Fruit fly (Drosophila melanogaster) whole organism, embryonic: ENCODE measurements around the gene CG8675.

Experiments used
- Abd-B ChIP-seq: fragments of 200-800 bp; sonication (Bioruptor generic); optimal IDR thresholded peaks from 2 replicates; lab custom pipeline; 2018; ENCODE audit warnings: missing biosample characterization, mild to moderate bottlenecking, missing genetic modification characterization, moderate library complexity
- CG11695 ChIP-seq: fragments of 200-800 bp; sonication (Bioruptor generic); IDR thresholded peaks from 3 replicates; pipeline ENCODE4 v1.3.6; 2022; ENCODE audit warnings: missing biosample characterization, missing genetic modification characterization
- CG12744 ChIP-seq: fragments of 200-800 bp; sonication (Bioruptor generic); optimal IDR thresholded peaks from 2 replicates; lab custom pipeline; 2016; ENCODE audit warnings: missing biosample characterization, missing genetic modification characterization
- CG13424 ChIP-seq: fragments of 200-800 bp; sonication (Bioruptor generic); optimal IDR thresholded peaks from 2 replicates; lab custom pipeline; 2019; ENCODE audit warnings: missing biosample characterization, mild to moderate bottlenecking, missing genetic modification characterization, moderate library complexity
- CG14441 ChIP-seq: fragments of 200-800 bp; sonication (Bioruptor generic); IDR thresholded peaks from 2 replicates; pipeline ENCODE4 v1.3.6; 2022; ENCODE audit warnings: missing biosample characterization, missing genetic modification characterization
- CG14667 ChIP-seq: fragments of 200-800 bp; sonication (Bioruptor generic); IDR thresholded peaks from 2 replicates; pipeline ENCODE4 v1.3.6; 2022; ENCODE audit warnings: missing biosample characterization, missing genetic modification characterization
- CG17612 ChIP-seq: fragments of 200-800 bp; sonication (Bioruptor generic); IDR thresholded peaks from 2 replicates; pipeline ENCODE4 v1.3.6; 2022; ENCODE audit warnings: missing biosample characterization, missing genetic modification characterization
- CG1832 ChIP-seq: fragments of 200-800 bp; sonication (Bioruptor generic); optimal IDR thresholded peaks from 2 replicates; lab custom pipeline; 2017; ENCODE audit warnings: missing biosample characterization, mild to moderate bottlenecking, missing genetic modification characterization, inconsistent platforms
- CG3065 ChIP-seq: fragments of 200-800 bp; sonication (Bioruptor generic); optimal IDR thresholded peaks from 2 replicates; lab custom pipeline; 2016; ENCODE audit warnings: missing biosample characterization, missing genetic modification characterization
- CG4328 ChIP-seq: fragments of 200-800 bp; sonication (Bioruptor generic); optimal IDR thresholded peaks from 3 replicates; lab custom pipeline; 2017; ENCODE audit warnings: missing biosample characterization, missing genetic modification reagents, missing genetic modification characterization
- CG6272 ChIP-seq: fragments of 200-800 bp; sonication (Bioruptor generic); IDR thresholded peaks from 2 replicates; pipeline ENCODE4 v1.3.6; 2022; ENCODE audit warnings: missing biosample characterization, missing genetic modification characterization
- CG7839 ChIP-seq: fragments of 200-800 bp; sonication (Bioruptor generic); optimal IDR thresholded peaks from 3 replicates; lab custom pipeline; 2018; ENCODE audit warnings: missing biosample characterization, mild to moderate bottlenecking, missing genetic modification characterization, moderate library complexity
- CG8359 ChIP-seq: fragments of 200-800 bp; sonication (Bioruptor generic); optimal IDR thresholded peaks from 2 replicates; lab custom pipeline; 2017; ENCODE audit warnings: missing biosample characterization, mild to moderate bottlenecking, missing genetic modification characterization, borderline replicate concordance
- CG8765 ChIP-seq: fragments of 200-800 bp; sonication (Bioruptor generic); IDR thresholded peaks from 2 replicates; pipeline ENCODE4 v1.3.6; 2022; ENCODE audit warnings: missing biosample characterization, missing genetic modification characterization
- CG9437 ChIP-seq: fragments of 200-800 bp; sonication (Bioruptor generic); optimal IDR thresholded peaks from 2 replicates; lab custom pipeline; 2018; ENCODE audit warnings: missing biosample characterization, mild to moderate bottlenecking, missing genetic modification characterization
- D19B ChIP-seq: fragments of 200-800 bp; sonication (Bioruptor generic); optimal IDR thresholded peaks from 2 replicates; lab custom pipeline; 2017; ENCODE audit warnings: missing biosample characterization, mild to moderate bottlenecking, missing genetic modification characterization
- Dip3 ChIP-seq: fragments of 200-800 bp; sonication (Bioruptor generic); optimal IDR thresholded peaks from 3 replicates; lab custom pipeline; 2016; ENCODE audit warnings: missing biosample characterization, missing genetic modification characterization
- Doc3 ChIP-seq: fragments of 200-800 bp; sonication (Bioruptor generic); IDR thresholded peaks from 3 replicates; pipeline ENCODE4 v1.3.6; 2022; ENCODE audit warnings: missing biosample characterization, missing genetic modification characterization; ENCODE audit not compliant: partially characterized antibody
- E2f1 ChIP-seq: fragments of 200-800 bp; sonication (Bioruptor generic); IDR thresholded peaks from 2 replicates; pipeline ENCODE4 v1.3.6; 2022; ENCODE audit warnings: missing biosample characterization, missing genetic modification characterization
- Fer2 ChIP-seq: fragments of 200-800 bp; sonication (Bioruptor generic); optimal IDR thresholded peaks from 2 replicates; lab custom pipeline; 2018; ENCODE audit warnings: missing biosample characterization, mild to moderate bottlenecking, missing genetic modification characterization, moderate library complexity
- GATAe ChIP-seq: fragments of 200-800 bp; sonication (Bioruptor generic); conservative IDR thresholded peaks from 2 replicates; pipeline ENCODE4 v1.3.6; 2022; ENCODE audit warnings: missing biosample characterization, missing genetic modification characterization
- HLHmδ ChIP-seq: fragments of 200-800 bp; sonication (Bioruptor generic); optimal IDR thresholded peaks from 2 replicates; lab custom pipeline; 2018; ENCODE audit warnings: missing biosample characterization, mild to moderate bottlenecking, missing genetic modification characterization, moderate library complexity
- Hsf ChIP-seq: fragments of 200-800 bp; sonication (Bioruptor generic); optimal IDR thresholded peaks from 3 replicates; lab custom pipeline; 2016; ENCODE audit warnings: missing biosample characterization, missing genetic modification characterization
- PHDP ChIP-seq: fragments of 200-800 bp; sonication (Bioruptor generic); optimal IDR thresholded peaks from 3 replicates; lab custom pipeline; 2018; ENCODE audit warnings: missing biosample characterization, mild to moderate bottlenecking, missing genetic modification characterization, moderate library complexity
- Side ChIP-seq: fragments of 200-800 bp; sonication (Bioruptor generic); optimal IDR thresholded peaks from 2 replicates; lab custom pipeline; 2016; ENCODE audit warnings: missing biosample characterization, missing genetic modification characterization
- Sry-β ChIP-seq: fragments of 200-800 bp; sonication (Bioruptor generic); optimal IDR thresholded peaks from 2 replicates; lab custom pipeline; 2018; ENCODE audit warnings: missing biosample characterization, mild to moderate bottlenecking, missing genetic modification characterization, moderate library complexity
- Stat92E ChIP-seq, 3 experiments: fragments of >200 bp in 2 of 3; fragments of 200-800 bp in 1 of 3; sonication (Bioruptor generic) in 1 of 3; optimal IDR thresholded peaks; 2 replicates each; lab custom pipeline; 2017 to 2019; ENCODE audit warnings: missing biosample characterization in 3 of 3, missing genetic modification characterization in 3 of 3, mild to moderate bottlenecking in 1 of 3, moderate library complexity in 1 of 3
- Tbp ChIP-seq: fragments of >200 bp; optimal IDR thresholded peaks from 2 replicates; lab custom pipeline; 2018; ENCODE audit warnings: missing biosample characterization, missing genetic modification characterization
- Vsx1 ChIP-seq: fragments of 200-800 bp; sonication (Bioruptor generic); optimal IDR thresholded peaks from 2 replicates; lab custom pipeline; 2017; ENCODE audit warnings: missing biosample characterization, mild to moderate bottlenecking, missing genetic modification characterization, missing genetic modification reagents
- ara ChIP-seq: fragments of 200-800 bp; sonication (Bioruptor generic); IDR thresholded peaks from 2 replicates; pipeline ENCODE4 v1.3.6; 2022; ENCODE audit warnings: missing biosample characterization, missing genetic modification characterization
- ase ChIP-seq: fragments of 200-800 bp; sonication (Bioruptor generic); IDR thresholded peaks from 3 replicates; pipeline ENCODE4 v1.3.6; 2022; ENCODE audit warnings: missing biosample characterization, missing genetic modification characterization
- az2 ChIP-seq: fragments of 200-800 bp; sonication (Bioruptor generic); optimal IDR thresholded peaks from 3 replicates; lab custom pipeline; 2016; ENCODE audit warnings: missing biosample characterization, missing genetic modification characterization
- bigmax ChIP-seq: fragments of 200-800 bp; sonication (Bioruptor generic); optimal IDR thresholded peaks from 2 replicates; lab custom pipeline; 2018; ENCODE audit warnings: missing biosample characterization, mild to moderate bottlenecking, missing genetic modification characterization
- dan ChIP-seq: fragments of 200-800 bp; sonication (Bioruptor generic); IDR thresholded peaks from 2 replicates; pipeline ENCODE4 v1.3.6; 2022; ENCODE audit warnings: missing biosample characterization, missing genetic modification characterization
- emc ChIP-seq: fragments of 200-800 bp; sonication (Bioruptor generic); optimal IDR thresholded peaks from 2 replicates; lab custom pipeline; 2016; ENCODE audit warnings: missing biosample characterization, missing genetic modification characterization
- ewg ChIP-seq: fragments of 200-800 bp; sonication (Bioruptor generic); optimal IDR thresholded peaks from 3 replicates; lab custom pipeline; 2017; ENCODE audit warnings: mild to moderate bottlenecking, missing biosample characterization, missing genetic modification reagents, missing genetic modification characterization
- eyg ChIP-seq: fragments of 200-800 bp; sonication (Bioruptor generic); optimal IDR thresholded peaks from 3 replicates; lab custom pipeline; 2016; ENCODE audit warnings: missing biosample characterization, missing genetic modification characterization
- gce ChIP-seq: fragments of 200-800 bp; sonication (Bioruptor generic); IDR thresholded peaks from 3 replicates; pipeline ENCODE4 v1.3.6; 2022; ENCODE audit warnings: missing biosample characterization, missing genetic modification characterization
- grau ChIP-seq: fragments of 200-800 bp; optimal IDR thresholded peaks from 3 replicates; lab custom pipeline; 2019; ENCODE audit warnings: missing biosample characterization, mild to moderate bottlenecking, missing genetic modification characterization, moderate library complexity
- her ChIP-seq: fragments of 200-800 bp; sonication (Bioruptor generic); optimal IDR thresholded peaks from 2 replicates; lab custom pipeline; 2016; ENCODE audit warnings: missing biosample characterization, missing genetic modification characterization
- hth ChIP-seq: fragments of >200 bp; optimal IDR thresholded peaks from 2 replicates; lab custom pipeline; 2017; ENCODE audit warnings: inconsistent platforms
- lab ChIP-seq: fragments of 200-800 bp; sonication (Bioruptor generic); optimal IDR thresholded peaks from 3 replicates; lab custom pipeline; 2017; ENCODE audit warnings: missing biosample characterization, missing genetic modification characterization, mild to moderate bottlenecking, moderate library complexity, missing genetic modification reagents
- odd ChIP-seq: fragments of 200-800 bp; sonication (Bioruptor generic); optimal IDR thresholded peaks from 2 replicates; lab custom pipeline; 2017; ENCODE audit warnings: missing biosample characterization, mild to moderate bottlenecking, missing genetic modification characterization
- prd ChIP-seq, 3 experiments: fragments of >200 bp in 2 of 3; fragments of 200-800 bp in 1 of 3; sonication (Bioruptor generic) in 1 of 3; optimal IDR thresholded peaks in 2 of 3; IDR thresholded peaks in 1 of 3; 2 replicates in 2 of 3; 3 replicates in 1 of 3; pipeline versions ENCODE4 v1.3.6 to Lab custom; 2017 to 2022; ENCODE audit warnings: missing biosample characterization in 1 of 3, missing genetic modification characterization in 1 of 3
- ranshi ChIP-seq: fragments of 200-800 bp; sonication (Bioruptor generic); IDR thresholded peaks from 2 replicates; pipeline ENCODE4 v1.3.6; 2022; ENCODE audit warnings: missing biosample characterization, missing genetic modification characterization
- sisA ChIP-seq: fragments of 200-800 bp; sonication (Bioruptor generic); IDR thresholded peaks from 2 replicates; pipeline ENCODE4 v1.3.6; 2022; ENCODE audit warnings: missing biosample characterization, missing genetic modification characterization
- tap ChIP-seq: fragments of 200-800 bp; optimal IDR thresholded peaks from 3 replicates; lab custom pipeline; 2019; ENCODE audit warnings: missing biosample characterization, mild to moderate bottlenecking, missing genetic modification characterization, moderate library complexity
- tio ChIP-seq: fragments of 200-800 bp; sonication (Bioruptor generic); optimal IDR thresholded peaks from 2 replicates; lab custom pipeline; 2017; ENCODE audit warnings: missing biosample characterization, missing genetic modification characterization, inconsistent platforms
- twi ChIP-seq: fragments of 200-800 bp; optimal IDR thresholded peaks from 2 replicates; lab custom pipeline; 2019; ENCODE audit warnings: missing biosample characterization, mild to moderate bottlenecking, missing genetic modification characterization, moderate library complexity
- yki ChIP-seq: fragments of >200 bp; optimal IDR thresholded peaks from 3 replicates; lab custom pipeline; 2018

Gene CG8675

dm6 chrX:17297070-17297689 is 47.9 kb upstream of the CG8675 start (continued):
- TF ChIP-seq CG3065: no peak
- TF ChIP-seq dan (GFP tag; lab: Robert Waterston, UW): no peak
- TF ChIP-seq Abd-B: peak; percentile 10
- TF ChIP-seq her (GFP tag; lab: Kevin White, UChicago): no peak
- no peak for TF ChIP-seq bigmax
- peak; percentile 28 for TF ChIP-seq az2 (GFP tag; lab: Kevin White, UChicago)
- TF ChIP-seq tap (tag; lab: Kevin White, UChicago): no peak
- TF ChIP-seq grau: peak; percentile 16
- no peak for TF ChIP-seq HLHmδ (GFP tag; lab: Kevin White, UChicago)
- TF ChIP-seq Side (GFP tag; lab: Kevin White, UChicago): no peak
- no peak for TF ChIP-seq CG1832
- TF ChIP-seq hth: no peak
- peak; percentile 38 for TF ChIP-seq PHDP (tag; lab: Kevin White, UChicago)
- TF ChIP-seq yki: no peak
- peak; percentile 44; the same call in 1 of the 2 replicates for TF ChIP-seq sisA (GFP tag; lab: Robert Waterston, UW)
- no peak for TF ChIP-seq GATAe (GFP tag; lab: Robert Waterston, UW)
- no peak for TF ChIP-seq Fer2 (tag; lab: Kevin White, UChicago)
- no peak for TF ChIP-seq CG8765
- no peak for TF ChIP-seq Doc3
- TF ChIP-seq CG8359 (GFP tag; lab: Kevin White, UChicago): no peak
- TF ChIP-seq CG9437 (GFP tag; lab: Kevin White, UChicago): peak; percentile 27
- TF ChIP-seq CG14441 (GFP tag; lab: Robert Waterston, UW): no peak
- TF ChIP-seq gce: 0 out of 3 replicates have a peak, but pooled peaks have one; percentile 36
- peak; percentile 18 for TF ChIP-seq CG7839 (tag; lab: Kevin White, UChicago)
- TF ChIP-seq ranshi (GFP tag; lab: Robert Waterston, UW): 0 out of 2 replicates have a peak, but pooled peaks have one; percentile 19
- peak; percentile 10 for TF ChIP-seq tio (GFP tag; lab: Kevin White, UChicago)
- no peak for TF ChIP-seq Dip3 (GFP tag; lab: Kevin White, UChicago)
- TF ChIP-seq CG11695 (GFP tag; lab: Robert Waterston, UW): no peak
- no peak for TF ChIP-seq Stat92E (GFP tag; optimal IDR thresholded peaks at IDR 0.05; lab: Kevin White, UChicago)
- peak; percentile 8 for TF ChIP-seq CG13424 (tag; lab: Kevin White, UChicago)
- peak; percentile 17 for TF ChIP-seq lab
- no peak for TF ChIP-seq CG14667 (GFP tag; lab: Robert Waterston, UW)
- TF ChIP-seq Tbp (GFP tag; lab: Kevin White, UChicago): no peak
- TF ChIP-seq eyg (GFP tag; lab: Kevin White, UChicago): no peak
- TF ChIP-seq CG4328 (GFP tag; lab: Kevin White, UChicago): no peak
- TF ChIP-seq odd (GFP tag; lab: Kevin White, UChicago): no peak
- TF ChIP-seq emc (GFP tag; lab: Kevin White, UChicago): no peak
- 0 out of 2 replicates have a peak, but pooled peaks have one; percentile 45 for TF ChIP-seq ara (GFP tag; lab: Robert Waterston, UW)
- no peak for TF ChIP-seq CG6272
- TF ChIP-seq D19B (GFP tag; lab: Kevin White, UChicago): no peak
- no peak for TF ChIP-seq E2f1 (GFP tag; lab: Robert Waterston, UW)
- no peak for TF ChIP-seq Sry-β (GFP tag; lab: Kevin White, UChicago)
- no peak for TF ChIP-seq prd (optimal IDR thresholded peaks at IDR 0.05; lab: Kevin White, UChicago)
- peak; percentile 52; the same call in 2 of the 3 replicates for TF ChIP-seq prd (GFP tag; IDR thresholded peaks at IDR 0.05; lab: Robert Waterston, UW)
- TF ChIP-seq CG12744 (GFP tag; lab: Kevin White, UChicago): no peak
- peak; percentile 10 for TF ChIP-seq Hsf (GFP tag; lab: Kevin White, UChicago)
- no peak for TF ChIP-seq Vsx1 (GFP tag; lab: Kevin White, UChicago)
- peak; percentile 16; the same call in 1 of the 3 replicates for TF ChIP-seq ase
- no peak for TF ChIP-seq twi (tag; lab: Kevin White, UChicago)
- no peak for TF ChIP-seq CG17612 (GFP tag; lab: Robert Waterston, UW)
- peak; percentile 44 for TF ChIP-seq ewg (GFP tag; lab: Kevin White, UChicago)
